Worm (Caenorhabditis elegans): ENCODE results near the gene C50E10.1.

The C50E10.1 gene

ce11 chrII:12274944-12275343 is 27.3 kb downstream of the C50E10.1 start, which contains the start of gene Y57A10A.27:
Gene Y57A10A.27, minus strand, starts transcription at chrII:12275044.
- TF ChIP-seq nhr-237 (tag; optimal IDR thresholded peaks at IDR 0.05) (no peak), alr-1 (tag; optimal IDR thresholded peaks at IDR 0.05) (no peak), F13H6.1 (tag; optimal IDR thresholded peaks at IDR 0.05) (no peak), ZK546.5 (tag; optimal IDR thresholded peaks at IDR 0.05) (no peak), elt-3 (tag; optimal IDR thresholded peaks at IDR 0.05) (no peak), ztf-11 (tag; optimal IDR thresholded peaks at IDR 0.05) (no peak), lin-11 (tag; optimal IDR thresholded peaks at IDR 0.05) (no peak), nhr-129 (tag; optimal IDR thresholded peaks at IDR 0.05) (no peak), sma-9 (GFP tag; optimal IDR thresholded peaks at IDR 0.05) (no peak), sma-9 (tag; optimal IDR thresholded peaks at IDR 0.05) (no peak), nhr-23 (tag; optimal IDR thresholded peaks at IDR 0.05) (no peak), nhr-77 (tag; optimal IDR thresholded peaks at IDR 0.05) (no peak), Y55F3AM.14 (GFP tag; optimal IDR thresholded peaks at IDR 0.05) (no peak), sem-4 (tag; optimal IDR thresholded peaks at IDR 0.05) (no peak)

- TF ChIP-seq peb-1 (tag; optimal IDR thresholded peaks at IDR 0.05) (no peak), C34F6.9 (tag; optimal IDR thresholded peaks at IDR 0.05) (peak; percentile 6), nhr-129 (tag; optimal IDR thresholded peaks at IDR 0.05) (peak; percentile 5), lsy-2 (tag; optimal IDR thresholded peaks at IDR 0.05) (peak in 1 of 2 experiments; percentile 45)
Observed at ce11 chrII:12268857-12269256, 33.4 kb downstream of the C50E10.1 start.

ce11 chrII:12266797-12267196 is 35.5 kb downstream of the C50E10.1 start:
- no peak for TF ChIP-seq sem-4 (tag; optimal IDR thresholded peaks at IDR 0.05)
- TF ChIP-seq nhr-10 (tag; optimal IDR thresholded peaks at IDR 0.05): no peak
- TF ChIP-seq fos-1 (tag; optimal IDR thresholded peaks at IDR 0.05): peak; percentile 37

ce11 chrII:12266145-12266544 is 36.1 kb downstream of the C50E10.1 start, which contains the start of gene tric-1B.1:
Gene tric-1B.1, minus strand, starts transcription at chrII:12266245.
- no peak for TF ChIP-seq nhr-6 (tag; optimal IDR thresholded peaks at IDR 0.05)
- TF ChIP-seq nhr-12 (tag; optimal IDR thresholded peaks at IDR 0.05): no peak
- TF ChIP-seq nhr-129 (tag; optimal IDR thresholded peaks at IDR 0.05): no peak
- TF ChIP-seq alr-1 (tag; optimal IDR thresholded peaks at IDR 0.05): no peak
- TF ChIP-seq ZK546.5 (tag; optimal IDR thresholded peaks at IDR 0.05): no peak
- TF ChIP-seq elt-3 (tag; optimal IDR thresholded peaks at IDR 0.05): no peak
- TF ChIP-seq lin-39 (tag; optimal IDR thresholded peaks at IDR 0.05): no peak
- TF ChIP-seq ceh-16 (tag; optimal IDR thresholded peaks at IDR 0.05): no peak
- TF ChIP-seq nhr-77 (tag; optimal IDR thresholded peaks at IDR 0.05): no peak
- no peak for TF ChIP-seq unc-62 (GFP tag; optimal IDR thresholded peaks at IDR 0.05)
- no peak for TF ChIP-seq Y55F3AM.14 (GFP tag; optimal IDR thresholded peaks at IDR 0.05)
- no peak for TF ChIP-seq elt-1 (tag; optimal IDR thresholded peaks at IDR 0.05)
- TF ChIP-seq lin-11 (tag; optimal IDR thresholded peaks at IDR 0.05): no peak
- no peak for TF ChIP-seq aly-2 (tag; optimal IDR thresholded peaks at IDR 0.05)
- no peak for TF ChIP-seq mbf-1 (tag; optimal IDR thresholded peaks at IDR 0.05)
- TF ChIP-seq sma-3 (GFP tag; optimal IDR thresholded peaks at IDR 0.05): no peak
- no peak for TF ChIP-seq peb-1 (tag; optimal IDR thresholded peaks at IDR 0.05)
- no peak for TF ChIP-seq egl-27 (tag; optimal IDR thresholded peaks at IDR 0.05)
- no peak for TF ChIP-seq zag-1 (tag; optimal IDR thresholded peaks at IDR 0.05)

ce11 chrII:12264847-12265246 is 37.4 kb downstream of the C50E10.1 start:
- TF ChIP-seq mbf-1 (tag; optimal IDR thresholded peaks at IDR 0.05) (no peak), egl-27 (tag; optimal IDR thresholded peaks at IDR 0.05) (no peak), unc-39 (tag; optimal IDR thresholded peaks at IDR 0.05) (no peak), unc-55 (GFP tag; optimal IDR thresholded peaks at IDR 0.05) (no peak), nhr-23 (tag; optimal IDR thresholded peaks at IDR 0.05) (no peak), fos-1 (tag; optimal IDR thresholded peaks at IDR 0.05) (no peak), elt-3 (tag; optimal IDR thresholded peaks at IDR 0.05) (no peak), sma-9 (GFP tag; optimal IDR thresholded peaks at IDR 0.05) (no peak), sma-9 (tag; optimal IDR thresholded peaks at IDR 0.05) (no peak), lsy-2 (tag; optimal IDR thresholded peaks at IDR 0.05) (no peak), aly-2 (tag; optimal IDR thresholded peaks at IDR 0.05) (no peak), gmeb-1 (tag; optimal IDR thresholded peaks at IDR 0.05) (no peak), nhr-10 (tag; optimal IDR thresholded peaks at IDR 0.05) (no peak), ceh-82 (tag; optimal IDR thresholded peaks at IDR 0.05) (no peak), mab-5 (tag; optimal IDR thresholded peaks at IDR 0.05) (no peak), C34F6.9 (tag; optimal IDR thresholded peaks at IDR 0.05) (no peak), ztf-11 (tag; optimal IDR thresholded peaks at IDR 0.05) (no peak)

Measured in whole organism, L2 larva.